Worm (Caenorhabditis elegans) whole organism, L2 larva: Measurements from ENCODE around the gene F59B2.8.

Experiments used
- elt-3 ChIP-seq: sonication (generic microtip); optimal IDR thresholded peaks from 2 replicates; lab custom pipeline; 2017; ENCODE audit warnings: missing biosample characterization, missing genetic modification characterization
- lin-11 ChIP-seq: fragments of 150-350 bp; sonication (generic microtip); optimal IDR thresholded peaks from 2 replicates; lab custom pipeline; 2014; ENCODE audit warnings: missing biosample characterization, missing genetic modification characterization, inconsistent platforms, mixed read lengths
- lsy-2 ChIP-seq, 2 experiments: fragments of 150-350 bp in 1 of 2; sonication (generic microtip) in 1 of 2; optimal IDR thresholded peaks; 2 replicates each; lab custom pipeline; 2014 to 2017; ENCODE audit warnings: missing biosample characterization in 2 of 2, missing genetic modification characterization in 2 of 2
- nhr-6 ChIP-seq: fragments of 150-350 bp; optimal IDR thresholded peaks from 2 replicates; lab custom pipeline; 2014; ENCODE audit warnings: missing biosample characterization, missing genetic modification characterization
- nhr-77 ChIP-seq: fragments of 150-350 bp; optimal IDR thresholded peaks from 2 replicates; lab custom pipeline; 2014; ENCODE audit warnings: missing biosample characterization, missing genetic modification characterization

- TF ChIP-seq lsy-2 (tag; optimal IDR thresholded peaks at IDR 0.05; lab: Kevin White, UChicago) (no peak), nhr-6 (no peak), nhr-77 (tag; lab: Kevin White, UChicago) (no peak), elt-3 (no peak), lin-11 (tag; lab: Kevin White, UChicago) (no peak)
Measured at ce11 chrIII:9010047-9010446, at the start of gene F59B2.8.
